Worm (Caenorhabditis elegans) whole organism, L2 larva: ENCODE measurements around the gene C27A7.9.
"Not testable (repeated sequence)": the region's sequence is repeated elsewhere in the genome, so short reads cannot be mapped to it uniquely, and the experiment has no call there.

Experiments
- C34F6.9 ChIP-seq: fragments of 150-350 bp; optimal IDR thresholded peaks from 2 replicates; lab custom pipeline; 2014; ENCODE audit warnings: missing biosample characterization, missing genetic modification characterization
- alr-1 ChIP-seq: fragments of 150-350 bp; optimal IDR thresholded peaks from 2 replicates; lab custom pipeline; 2014; ENCODE audit warnings: missing biosample characterization, missing genetic modification characterization
- aly-2 ChIP-seq: fragments of 150-350 bp; optimal IDR thresholded peaks from 2 replicates; lab custom pipeline; 2014; ENCODE audit warnings: missing biosample characterization, missing genetic modification characterization
- ama-1 ChIP-seq: fragments of 150-350 bp; optimal IDR thresholded peaks from 2 replicates; lab custom pipeline; 2018; ENCODE audit warnings: inconsistent platforms
- ceh-16 ChIP-seq: fragments of 150-350 bp; optimal IDR thresholded peaks from 2 replicates; lab custom pipeline; 2014; ENCODE audit warnings: missing biosample characterization, missing genetic modification characterization
- ceh-82 ChIP-seq: fragments of 150-350 bp; optimal IDR thresholded peaks from 2 replicates; lab custom pipeline; 2014; ENCODE audit warnings: missing biosample characterization, missing genetic modification characterization
- crh-2 ChIP-seq: sonication (generic microtip); optimal IDR thresholded peaks from 2 replicates; lab custom pipeline; 2017; ENCODE audit warnings: missing biosample characterization, missing genetic modification characterization
- egl-27 ChIP-seq: sonication (generic microtip); optimal IDR thresholded peaks from 3 replicates; lab custom pipeline; 2017; ENCODE audit warnings: missing biosample characterization, missing genetic modification reagents, missing genetic modification characterization
- elt-1 ChIP-seq: fragments of 150-350 bp; optimal IDR thresholded peaks from 2 replicates; lab custom pipeline; 2014; ENCODE audit warnings: missing biosample characterization, missing genetic modification characterization
- gmeb-1 ChIP-seq: fragments of 150-350 bp; optimal IDR thresholded peaks from 2 replicates; lab custom pipeline; 2014; ENCODE audit warnings: missing biosample characterization, missing genetic modification characterization
- lin-11 ChIP-seq: fragments of 150-350 bp; sonication (generic microtip); optimal IDR thresholded peaks from 2 replicates; lab custom pipeline; 2014; ENCODE audit warnings: missing biosample characterization, missing genetic modification characterization, inconsistent platforms, mixed read lengths
- lin-13 ChIP-seq: fragments of 150-350 bp; optimal IDR thresholded peaks from 2 replicates; lab custom pipeline; 2014; ENCODE audit warnings: missing biosample characterization, missing genetic modification reagents, missing genetic modification characterization
- lin-39 ChIP-seq: fragments of 150-350 bp; optimal IDR thresholded peaks from 2 replicates; lab custom pipeline; 2014; ENCODE audit warnings: missing biosample characterization, missing genetic modification reagents, missing genetic modification characterization
- lsy-2 ChIP-seq, 2 experiments: fragments of 150-350 bp in 1 of 2; sonication (generic microtip) in 1 of 2; optimal IDR thresholded peaks; 2 replicates each; lab custom pipeline; 2014 to 2017; ENCODE audit warnings: missing biosample characterization in 2 of 2, missing genetic modification characterization in 2 of 2
- mbf-1 ChIP-seq: sonication (generic microtip); optimal IDR thresholded peaks from 2 replicates; lab custom pipeline; 2017; ENCODE audit warnings: missing biosample characterization, missing genetic modification characterization
- mdl-1 ChIP-seq, 2 experiments: fragments of 150-350 bp in 1 of 2; sonication (generic microtip) in 1 of 2; optimal IDR thresholded peaks; 2 replicates each; lab custom pipeline; 2017; ENCODE audit warnings: missing biosample characterization in 2 of 2, missing genetic modification characterization in 2 of 2
- nhr-10 ChIP-seq: sonication (generic microtip); optimal IDR thresholded peaks from 2 replicates; lab custom pipeline; 2017; ENCODE audit warnings: missing biosample characterization, missing genetic modification characterization
- nhr-11 ChIP-seq: fragments of 150-350 bp; optimal IDR thresholded peaks from 2 replicates; lab custom pipeline; 2014; ENCODE audit warnings: missing biosample characterization, missing genetic modification characterization
- nhr-21 ChIP-seq: fragments of 150-350 bp; optimal IDR thresholded peaks from 2 replicates; lab custom pipeline; 2014; ENCODE audit warnings: missing biosample characterization, missing genetic modification characterization
- nhr-25 ChIP-seq: fragments of 150-350 bp; sonication (generic microtip); optimal IDR thresholded peaks from 3 replicates; lab custom pipeline; 2014; ENCODE audit warnings: missing biosample characterization, missing genetic modification characterization
- nhr-77 ChIP-seq: fragments of 150-350 bp; optimal IDR thresholded peaks from 2 replicates; lab custom pipeline; 2014; ENCODE audit warnings: missing biosample characterization, missing genetic modification characterization
- sma-9 ChIP-seq, 2 experiments: fragments of 150-350 bp in 1 of 2; sonication (generic microtip) in 1 of 2; optimal IDR thresholded peaks; 2 replicates each; lab custom pipeline; 2014 to 2016; ENCODE audit warnings: missing genetic modification characterization in 2 of 2, mild to moderate bottlenecking in 1 of 2, missing biosample characterization in 1 of 2, missing compliant biosample characterization in 1 of 2, missing genetic modification reagents in 1 of 2, moderate library complexity in 1 of 2
- snpc-4 ChIP-seq: fragments of 150-350 bp; optimal IDR thresholded peaks from 2 replicates; lab custom pipeline; 2014; ENCODE audit warnings: missing biosample characterization, missing genetic modification characterization
- unc-39 ChIP-seq: fragments of 150-350 bp; optimal IDR thresholded peaks from 2 replicates; lab custom pipeline; 2014; ENCODE audit warnings: missing biosample characterization, missing genetic modification characterization
- unc-62 ChIP-seq: fragments of 150-350 bp; optimal IDR thresholded peaks from 2 replicates; lab custom pipeline; 2014; ENCODE audit warnings: missing biosample characterization, missing genetic modification reagents, missing genetic modification characterization
- ztf-1 ChIP-seq: fragments of 200-800 bp; sonication (Bioruptor generic); conservative IDR thresholded peaks from 2 replicates; pipeline ENCODE4 v1.3.6; 2022; ENCODE audit warnings: missing genetic modification characterization, missing compliant biosample characterization
- ztf-11 ChIP-seq: sonication (generic microtip); optimal IDR thresholded peaks from 2 replicates; lab custom pipeline; 2017; ENCODE audit warnings: missing biosample characterization, missing genetic modification characterization
- ztf-4 ChIP-seq: fragments of 150-350 bp; optimal IDR thresholded peaks from 2 replicates; lab custom pipeline; 2014; ENCODE audit warnings: missing biosample characterization, missing genetic modification characterization

Gene C27A7.9

DNA sequence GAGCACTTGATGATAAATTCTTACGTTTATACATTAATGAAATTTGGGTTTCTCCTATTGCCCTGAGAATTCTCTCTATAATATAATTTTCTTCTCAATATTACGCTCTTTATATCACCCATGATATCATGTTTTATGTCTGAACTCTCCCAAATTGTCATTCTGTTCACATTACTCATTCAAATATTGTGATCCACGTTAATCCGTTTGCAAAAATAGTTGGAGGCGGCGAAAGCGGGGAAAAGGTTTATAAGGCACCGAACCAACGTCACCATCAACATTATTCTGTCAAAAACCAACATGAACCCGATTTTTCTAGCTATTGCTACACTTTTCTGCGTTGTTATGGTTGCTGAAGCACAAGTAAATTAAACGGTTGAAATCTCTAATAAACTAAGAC is 1.6 kb downstream of the C27A7.9 start, which contains the start of gene C27A7.8:
Gene C27A7.8, plus strand, starts transcription at position 301 of the 400 bp plus-strand sequence.
- TF ChIP-seq ztf-11 (tag; lab: Kevin White, UChicago) (no peak), lin-11 (no peak), snpc-4 (tag; lab: Kevin White, UChicago) (no peak), ztf-1 (GFP tag; lab: Robert Waterston, UW) (no peak), lsy-2 (tag; optimal IDR thresholded peaks at IDR 0.05; lab: Kevin White, UChicago) (no peak), alr-1 (tag; lab: Kevin White, UChicago) (no peak)

ce11 chrV:12150607-12151006 is 3.8 kb downstream of the C27A7.9 start, which contains the start of gene che-11:
che-11 (minus strand) TSS chrV:12150707.
- TF ChIP-seq mbf-1 (tag; lab: Kevin White, UChicago) (no peak), nhr-11 (tag; lab: Kevin White, UChicago) (no peak), lin-13 (GFP tag; lab: Kevin White, UChicago) (no peak), unc-62 (GFP tag; lab: Kevin White, UChicago) (no peak)

- TF ChIP-seq lsy-2 (tag; optimal IDR thresholded peaks at IDR 0.05; lab: Kevin White, UChicago) (no peak), ceh-82 (tag; lab: Kevin White, UChicago) (no peak)
These were observed 13.8 kb downstream of the C27A7.9 start, which contains the start of gene C27A7.3 for ce11 chrV:12140625-12141024. C27A7.3 (plus strand) TSS chrV:12140925.

DNA sequence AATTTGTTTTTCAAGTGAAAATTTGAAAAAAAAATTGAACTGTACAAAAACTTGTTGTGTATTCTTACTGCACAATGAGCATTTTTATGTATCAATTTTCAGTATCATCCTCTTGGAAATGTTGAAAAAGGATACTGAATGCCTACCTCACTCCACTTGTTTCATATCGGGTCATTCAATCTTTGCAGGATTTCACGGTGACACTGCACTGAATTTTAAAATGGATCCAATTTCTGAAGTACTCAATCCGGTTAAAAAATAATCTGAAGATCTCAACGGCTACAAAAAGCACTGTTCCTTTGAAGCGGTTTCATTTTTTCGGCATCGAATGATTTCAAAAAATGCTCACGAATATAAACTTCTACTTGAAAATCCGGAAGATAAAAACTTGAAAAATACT is 16.5 kb downstream of the C27A7.9 start:
- no peak for TF ChIP-seq ztf-4 (tag; lab: Kevin White, UChicago)
- TF ChIP-seq ceh-16 (tag; lab: Kevin White, UChicago) = no peak
- TF ChIP-seq C34F6.9 (tag; lab: Kevin White, UChicago) = no peak
- TF ChIP-seq nhr-21 (tag; lab: Kevin White, UChicago) = no peak
- no peak for TF ChIP-seq mdl-1 (tag; optimal IDR thresholded peaks at IDR 0.05; lab: Kevin White, UChicago)
- TF ChIP-seq ztf-11 (tag; lab: Kevin White, UChicago) = no peak
- TF ChIP-seq lin-39 (tag; lab: Kevin White, UChicago) = no peak
- no peak for TF ChIP-seq ama-1 (lab: Kevin White, UChicago)

- not testable (repeated sequence) for TF ChIP-seq egl-27, C34F6.9, ceh-82 (tag; lab: Kevin White, UChicago)
- TF ChIP-seq, all 48 proteins: peak for 0; not testable (repeated sequence) for 48
These were observed 23.3 kb downstream of the C27A7.9 start, which contains the start of gene enpp-1 for ce11 chrV:12131157-12131556. enpp-1 (plus strand) TSS chrV:12131457.

DNA sequence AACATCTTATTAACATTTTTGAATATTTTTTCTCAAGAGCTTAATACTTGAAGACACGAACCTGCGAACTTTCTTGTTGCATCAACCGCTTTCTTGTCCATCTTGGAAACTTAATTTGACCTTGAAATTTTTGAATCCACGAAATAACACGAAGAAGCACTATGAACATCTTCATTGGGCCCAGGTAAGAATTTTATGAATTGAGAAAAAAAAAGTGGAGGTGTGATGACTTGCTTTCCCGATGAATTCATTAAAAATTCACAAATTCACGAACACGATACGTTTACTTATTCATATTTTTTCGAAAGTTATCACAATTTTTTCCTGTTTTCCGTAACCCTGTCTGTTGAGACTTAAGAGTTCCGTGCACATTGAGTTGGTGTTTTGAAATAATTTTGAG is 23.8 kb downstream of the C27A7.9 start, which contains the start of gene C27A7.6:
Gene C27A7.6, minus strand, starts transcription at position 101 of the 400 bp plus-strand sequence.
- not testable (repeated sequence) for TF ChIP-seq aly-2, gmeb-1, lin-39 (tag; lab: Kevin White, UChicago)
- TF ChIP-seq, all 48 proteins: peak for 0; not testable (repeated sequence) for 48

ce11 chrV:12121274-12121673 is 33.2 kb downstream of the C27A7.9 start, which contains the start of gene C13C4.6:
C13C4.6 (plus strand) TSS chrV:12121574.
- TF ChIP-seq sma-9 (GFP tag; optimal IDR thresholded peaks at IDR 0.05; lab: Kevin White, UChicago) = no peak
- TF ChIP-seq sma-9 (tag; optimal IDR thresholded peaks at IDR 0.05; lab: Kevin White, UChicago) = no peak
- TF ChIP-seq nhr-25 (tag; lab: Kevin White, UChicago) = no peak
- TF ChIP-seq lsy-2 (tag; optimal IDR thresholded peaks at IDR 0.05; lab: Kevin White, UChicago) = no peak
- no peak for TF ChIP-seq unc-39
- TF ChIP-seq nhr-10 (tag; lab: Kevin White, UChicago) = no peak
- no peak for TF ChIP-seq crh-2 (tag; lab: Kevin White, UChicago)
- TF ChIP-seq nhr-21 (tag; lab: Kevin White, UChicago) = no peak
- no peak for TF ChIP-seq ztf-4 (tag; lab: Kevin White, UChicago)
- no peak for TF ChIP-seq nhr-77 (tag; lab: Kevin White, UChicago)
- TF ChIP-seq alr-1 (tag; lab: Kevin White, UChicago) = no peak
- no peak for TF ChIP-seq ztf-1 (GFP tag; lab: Robert Waterston, UW)
- no peak for TF ChIP-seq ceh-16 (tag; lab: Kevin White, UChicago)
- no peak for TF ChIP-seq ztf-11 (tag; lab: Kevin White, UChicago)
- TF ChIP-seq aly-2 (tag; lab: Kevin White, UChicago) = no peak
- no peak for TF ChIP-seq elt-1
